Worm (Caenorhabditis elegans) whole organism, mixed stage, embryonic: ENCODE results near the gene srh-71.

Source experiments
- lsy-2 ChIP-seq: fragments of 150-350 bp; optimal IDR thresholded peaks from 2 replicates; lab custom pipeline; 2014; ENCODE audit warnings: missing biosample characterization, missing genetic modification characterization
- mab-5 ChIP-seq: fragments of 150-350 bp; optimal IDR thresholded peaks from 2 replicates; lab custom pipeline; 2014; ENCODE audit warnings: missing biosample characterization, missing genetic modification characterization
- mep-1 ChIP-seq: fragments of 150-350 bp; optimal IDR thresholded peaks from 2 replicates; lab custom pipeline; 2017; ENCODE audit warnings: missing biosample characterization, missing genetic modification reagents, missing genetic modification characterization, inconsistent platforms
- nhr-12 ChIP-seq: fragments of 150-350 bp; optimal IDR thresholded peaks from 2 replicates; lab custom pipeline; 2014; ENCODE audit warnings: missing biosample characterization, missing genetic modification characterization
- nhr-28 ChIP-seq: fragments of 150-350 bp; optimal IDR thresholded peaks from 2 replicates; lab custom pipeline; 2014; ENCODE audit warnings: missing biosample characterization, missing genetic modification characterization
- pha-4 ChIP-seq: fragments of 150-350 bp; optimal IDR thresholded peaks from 2 replicates; lab custom pipeline; 2018; ENCODE audit warnings: missing biosample characterization, missing genetic modification reagents, missing genetic modification characterization
- unc-39 ChIP-seq: fragments of 150-350 bp; optimal IDR thresholded peaks from 2 replicates; lab custom pipeline; 2014; ENCODE audit warnings: missing biosample characterization, missing genetic modification characterization
- zip-8 ChIP-seq: fragments of 150-350 bp; optimal IDR thresholded peaks from 2 replicates; lab custom pipeline; 2014; ENCODE audit warnings: missing biosample characterization, missing genetic modification characterization

- TF ChIP-seq nhr-28 (tag; lab: Kevin White, UChicago) (no peak), pha-4 (tag; lab: Kevin White, UChicago) (no peak), zip-8 (tag; lab: Kevin White, UChicago) (no peak), mep-1 (no peak), mab-5 (tag; lab: Kevin White, UChicago) (no peak), unc-39 (tag; lab: Kevin White, UChicago) (no peak), nhr-12 (no peak), lsy-2 (tag; lab: Kevin White, UChicago) (no peak)
Observed at ce11 chrII:3158985-3159384, 35.7 kb downstream of the srh-71 start, which contains the start of gene sri-34.
